Worm (Caenorhabditis elegans) whole organism, early embryonic: ENCODE measurements around the gene exc-15.

Experiments
- B0310.2 ChIP-seq: sonication (generic microtip); optimal IDR thresholded peaks from 2 replicates; lab custom pipeline; 2016; ENCODE audit warnings: mild to moderate bottlenecking, missing genetic modification characterization, missing compliant biosample characterization
- ama-1 ChIP-seq: fragments of 150-350 bp; optimal IDR thresholded peaks from 2 replicates; lab custom pipeline; 2014
- flt-1 ChIP-seq: fragments of 200-800 bp; sonication (Bioruptor generic); IDR thresholded peaks from 2 replicates; pipeline ENCODE4 v1.3.6; 2022; ENCODE audit warnings: missing genetic modification characterization, missing compliant biosample characterization
- hmg-4 ChIP-seq: fragments of 200-800 bp; sonication (Bioruptor generic); optimal IDR thresholded peaks from 2 replicates; lab custom pipeline; 2018; ENCODE audit warnings: mild to moderate bottlenecking, missing genetic modification characterization, missing compliant biosample characterization
- tbx-37 ChIP-seq: fragments of 200-800 bp; sonication (Bioruptor generic); conservative IDR thresholded peaks from 2 replicates; pipeline ENCODE4 v1.3.6; 2022; ENCODE audit warnings: missing genetic modification reagents, missing genetic modification characterization, missing compliant biosample characterization

ce11 chrV:4502624-4503023, 19.4 kb downstream of the exc-15 start:
- TF ChIP-seq ama-1 (lab: Kevin White, UChicago), result no peak
- no peak for TF ChIP-seq tbx-37 (GFP tag; lab: Robert Waterston, UW)
- no peak for TF ChIP-seq flt-1
- TF ChIP-seq B0310.2 (tag; lab: Kevin White, UChicago), result no peak
- peak; percentile 12 for TF ChIP-seq hmg-4 (GFP tag; lab: Kevin White, UChicago)
